Fruit fly (Drosophila melanogaster) S2 (cell line): ENCODE measurements around the gene Nlg4.

Experiments
- CG8478 ChIP-seq: fragments of >200 bp; optimal IDR thresholded peaks from 2 replicates; lab custom pipeline; 2018
- CTCF ChIP-seq, 2 experiments: fragments of >200 bp; optimal IDR thresholded peaks; 2 replicates each; lab custom pipeline; 2018

Nlg4 gene

dm6 chr3R:20292030-20292879 is 87.6 kb downstream of the Nlg4 start:
- TF ChIP-seq CTCF (optimal IDR thresholded peaks at IDR 0.05; lab: Kevin White, UChicago) = peak in 1 of 2 experiments; percentile 27
- TF ChIP-seq CG8478 = no peak

dm6 chr3R:20292880-20293491 is 88.4 kb downstream of the Nlg4 start:
- no peak for TF ChIP-seq CG8478
- no peak for TF ChIP-seq CTCF (optimal IDR thresholded peaks at IDR 0.05; lab: Kevin White, UChicago)

- TF ChIP-seq CG8478 (no peak), CTCF (optimal IDR thresholded peaks at IDR 0.05; lab: Kevin White, UChicago) (no peak)
These were observed 89.1 kb downstream of the Nlg4 start for dm6 chr3R:20293661-20294060.
